Worm (Caenorhabditis elegans) whole organism, L4 larva: Measurements from ENCODE around the gene gro-1.

ENCODE experiments used
- ZK546.5 ChIP-seq, 2 experiments: sonication (generic microtip); optimal IDR thresholded peaks; 2 replicates each; lab custom pipeline; 2017; ENCODE audit warnings: missing biosample characterization in 2 of 2, missing genetic modification characterization in 2 of 2
- aly-2 ChIP-seq: sonication (generic microtip); optimal IDR thresholded peaks from 2 replicates; lab custom pipeline; 2018; ENCODE audit warnings: missing biosample characterization, missing genetic modification characterization
- ceh-20 ChIP-seq: fragments of 200-800 bp; sonication (Bioruptor generic); IDR thresholded peaks from 2 replicates; pipeline ENCODE4 v1.3.6; 2022; ENCODE audit warnings: missing genetic modification reagents, missing genetic modification characterization, missing compliant biosample characterization
- ceh-82 ChIP-seq: sonication (generic microtip); optimal IDR thresholded peaks from 2 replicates; lab custom pipeline; 2017; ENCODE audit warnings: missing biosample characterization, missing genetic modification characterization
- dmd-9 ChIP-seq: fragments of 200-800 bp; sonication (Bioruptor generic); IDR thresholded peaks from 2 replicates; pipeline ENCODE4 v1.3.6; 2022; ENCODE audit warnings: missing genetic modification reagents, missing genetic modification characterization, missing compliant biosample characterization
- egl-43 ChIP-seq: fragments of 200-800 bp; sonication (Bioruptor generic); IDR thresholded peaks from 2 replicates; pipeline ENCODE4 v1.3.6; 2022; ENCODE audit warnings: missing genetic modification reagents, missing genetic modification characterization, missing compliant biosample characterization
- lim-7 ChIP-seq: fragments of 200-800 bp; sonication (Bioruptor generic); IDR thresholded peaks from 2 replicates; pipeline ENCODE4 v1.3.6; 2022; ENCODE audit warnings: missing genetic modification characterization, missing compliant biosample characterization
- mdl-1 ChIP-seq, 2 experiments: fragments of 150-350 bp in 1 of 2; sonication (generic microtip) in 1 of 2; optimal IDR thresholded peaks; 2 replicates each; lab custom pipeline; 2014 to 2017; ENCODE audit warnings: missing biosample characterization in 2 of 2, missing genetic modification characterization in 2 of 2
- mdt-29 ChIP-seq: fragments of 200-800 bp; sonication (Bioruptor generic); IDR thresholded peaks from 2 replicates; pipeline ENCODE4 v1.3.6; 2022; ENCODE audit warnings: missing genetic modification reagents, missing genetic modification characterization, missing compliant biosample characterization
- tag-97 ChIP-seq: fragments of 200-800 bp; sonication (Bioruptor generic); IDR thresholded peaks from 2 replicates; pipeline ENCODE4 v1.3.6; 2022; ENCODE audit warnings: missing genetic modification characterization, missing compliant biosample characterization

DNA sequence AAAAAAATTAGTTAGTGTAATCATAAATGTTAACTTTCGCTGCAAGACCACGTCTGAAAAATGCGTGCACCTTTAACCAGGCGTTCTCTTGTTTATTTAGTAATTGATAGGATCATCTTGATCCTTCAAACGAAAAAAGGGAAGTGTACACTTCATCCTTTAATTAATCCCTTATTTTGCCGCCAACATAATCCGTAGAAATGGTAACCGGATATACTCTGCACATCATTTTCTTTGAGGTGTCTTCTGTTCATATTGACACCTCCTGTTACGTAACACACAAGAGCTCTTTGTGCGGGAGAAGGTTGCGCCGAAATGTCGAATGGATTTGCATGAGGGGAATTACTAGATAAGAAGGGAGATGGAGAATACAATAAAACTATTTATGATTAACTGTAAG, 16.2 kb upstream of the gro-1 start:
- no peak for TF ChIP-seq mdt-29 (GFP tag; lab: Robert Waterston, UW)
- TF ChIP-seq mdl-1 (tag; optimal IDR thresholded peaks at IDR 0.05; lab: Kevin White, UChicago): no peak
- TF ChIP-seq aly-2: no peak
- no peak for TF ChIP-seq ceh-82 (tag; lab: Kevin White, UChicago)
- no peak for TF ChIP-seq ceh-20
- TF ChIP-seq egl-43: no peak
- TF ChIP-seq tag-97 (GFP tag; lab: Robert Waterston, UW): no peak
- no peak for TF ChIP-seq ZK546.5 (tag; optimal IDR thresholded peaks at IDR 0.05; lab: Kevin White, UChicago)
- TF ChIP-seq dmd-9: no peak
- no peak for TF ChIP-seq lim-7 (GFP tag; lab: Robert Waterston, UW)
